Worm (Caenorhabditis elegans) whole organism, L1 larva: Measurements from ENCODE around the gene srz-20.

ENCODE experiments used
- F16B12.6 ChIP-seq: fragments of 150-350 bp; optimal IDR thresholded peaks from 2 replicates; lab custom pipeline; 2014; ENCODE audit warnings: missing biosample characterization, missing genetic modification characterization
- Y116A8C.19 ChIP-seq: sonication (generic microtip); optimal IDR thresholded peaks from 2 replicates; lab custom pipeline; 2016; ENCODE audit warnings: missing compliant biosample characterization, missing genetic modification characterization, borderline replicate concordance
- alr-1 ChIP-seq: fragments of 200-800 bp; sonication (Bioruptor generic); optimal IDR thresholded peaks from 2 replicates; lab custom pipeline; 2018; ENCODE audit warnings: borderline replicate concordance, mild to moderate bottlenecking, missing genetic modification characterization, missing compliant biosample characterization
- aly-2 ChIP-seq: fragments of 150-350 bp; optimal IDR thresholded peaks from 2 replicates; lab custom pipeline; 2014; ENCODE audit warnings: missing biosample characterization, missing genetic modification characterization
- ceh-90 ChIP-seq: sonication (generic microtip); optimal IDR thresholded peaks from 2 replicates; lab custom pipeline; 2016; ENCODE audit warnings: missing genetic modification characterization, missing compliant biosample characterization
- dpl-1 ChIP-seq, 3 experiments: fragments of 150-350 bp in 2 of 3; sonication (generic microtip) in 1 of 3; optimal IDR thresholded peaks; 2 replicates each; lab custom pipeline; 2014 to 2017; ENCODE audit warnings: missing biosample characterization in 3 of 3, missing genetic modification characterization in 3 of 3, missing genetic modification reagents in 3 of 3
- efl-1 ChIP-seq, 4 experiments: fragments of 150-350 bp; optimal IDR thresholded peaks in 3 of 4; peaks in 1 of 4; 1 replicate in 1 of 4; 2 replicates in 3 of 4; lab custom pipeline; 2014; ENCODE audit warnings: missing biosample characterization in 2 of 4, missing genetic modification characterization in 2 of 4, missing genetic modification reagents in 2 of 4
- egl-13 ChIP-seq: sonication (generic microtip); optimal IDR thresholded peaks from 2 replicates; lab custom pipeline; 2016; ENCODE audit warnings: missing genotype, missing genetic modification reagents, missing genetic modification characterization, missing compliant biosample characterization
- elt-2 ChIP-seq: sonication (generic microtip); optimal IDR thresholded peaks from 2 replicates; lab custom pipeline; 2016; ENCODE audit warnings: missing genetic modification characterization, mild to moderate bottlenecking, inconsistent platforms, missing compliant biosample characterization, missing genetic modification reagents
- elt-3 ChIP-seq, 6 experiments: fragments of 150-350 bp in 1 of 6; sonication (generic microtip); optimal IDR thresholded peaks; 2 replicates each; lab custom pipeline; 2017 to 2018; ENCODE audit warnings: missing biosample characterization in 6 of 6, missing genetic modification characterization in 6 of 6, inconsistent platforms in 1 of 6
- fkh-10 ChIP-seq: sonication (generic microtip); optimal IDR thresholded peaks from 2 replicates; lab custom pipeline; 2017; ENCODE audit warnings: missing biosample characterization, missing genetic modification reagents, missing genetic modification characterization
- fkh-4 ChIP-seq: sonication (generic microtip); optimal IDR thresholded peaks from 2 replicates; lab custom pipeline; 2016; ENCODE audit warnings: missing compliant biosample characterization, missing genetic modification characterization, borderline replicate concordance
- fkh-8 ChIP-seq: sonication (generic microtip); optimal IDR thresholded peaks from 2 replicates; lab custom pipeline; 2016; ENCODE audit warnings: mild to moderate bottlenecking, missing genetic modification characterization, missing compliant biosample characterization
- lin-13 ChIP-seq: fragments of 150-350 bp; optimal IDR thresholded peaks from 2 replicates; lab custom pipeline; 2014; ENCODE audit warnings: missing biosample characterization, missing genetic modification reagents, missing genetic modification characterization
- lin-35 ChIP-seq, 2 experiments: fragments of 150-350 bp; optimal IDR thresholded peaks; 2 replicates each; lab custom pipeline; 2014; ENCODE audit warnings: missing biosample characterization in 2 of 2, missing genetic modification characterization in 2 of 2, missing genetic modification reagents in 2 of 2
- lin-39 ChIP-seq: fragments of 150-350 bp; optimal IDR thresholded peaks from 2 replicates; lab custom pipeline; 2014; ENCODE audit warnings: missing biosample characterization, missing genetic modification reagents, missing genetic modification characterization
- lir-3 ChIP-seq: sonication (generic microtip); optimal IDR thresholded peaks from 2 replicates; lab custom pipeline; 2016; ENCODE audit warnings: mild to moderate bottlenecking, missing genetic modification characterization, moderate library complexity, missing compliant biosample characterization; ENCODE audit not compliant: poor library complexity
- lsy-2 ChIP-seq, 2 experiments: fragments of 150-350 bp; optimal IDR thresholded peaks; 2 replicates each; lab custom pipeline; 2014; ENCODE audit warnings: missing biosample characterization in 2 of 2, missing genetic modification characterization in 2 of 2
- mdl-1 ChIP-seq, 2 experiments: fragments of 150-350 bp; optimal IDR thresholded peaks; 2 replicates each; lab custom pipeline; 2014 to 2017; ENCODE audit warnings: missing biosample characterization in 2 of 2, missing genetic modification characterization in 2 of 2, inconsistent platforms in 1 of 2
- nhr-20 ChIP-seq: sonication (generic microtip); optimal IDR thresholded peaks from 2 replicates; lab custom pipeline; 2016; ENCODE audit warnings: mild to moderate bottlenecking, missing genetic modification characterization, missing compliant biosample characterization
- nhr-237 ChIP-seq: fragments of 150-350 bp; optimal IDR thresholded peaks from 2 replicates; lab custom pipeline; 2014; ENCODE audit warnings: missing biosample characterization, missing genetic modification characterization
- nhr-77 ChIP-seq: fragments of 150-350 bp; optimal IDR thresholded peaks from 2 replicates; lab custom pipeline; 2014; ENCODE audit warnings: missing biosample characterization, missing genetic modification characterization
- pag-3 ChIP-seq: sonication (generic microtip); optimal IDR thresholded peaks from 2 replicates; lab custom pipeline; 2017; ENCODE audit warnings: missing genetic modification characterization, mild to moderate bottlenecking, missing compliant biosample characterization, antibody characterized with exemption, borderline replicate concordance; ENCODE audit not compliant: insufficient read depth
- pax-3 ChIP-seq: fragments of 200-800 bp; sonication (Bioruptor generic); optimal IDR thresholded peaks from 2 replicates; lab custom pipeline; 2018; ENCODE audit warnings: mild to moderate bottlenecking, missing genetic modification characterization, moderate library complexity, missing compliant biosample characterization
- skn-1 ChIP-seq: fragments of 150-350 bp; optimal IDR thresholded peaks from 2 replicates; lab custom pipeline; 2014; ENCODE audit warnings: missing biosample characterization, missing genetic modification characterization
- sox-4 ChIP-seq: sonication (generic microtip); optimal IDR thresholded peaks from 2 replicates; lab custom pipeline; 2016; ENCODE audit warnings: missing genetic modification characterization, missing compliant biosample characterization
- sup-37 ChIP-seq: fragments of 200-800 bp; sonication (Bioruptor generic); optimal IDR thresholded peaks from 2 replicates; lab custom pipeline; 2018; ENCODE audit warnings: mild to moderate bottlenecking, missing genetic modification characterization, missing compliant biosample characterization
- tlp-1 ChIP-seq: fragments of 150-350 bp; optimal IDR thresholded peaks from 2 replicates; lab custom pipeline; 2014; ENCODE audit warnings: missing biosample characterization, missing genetic modification characterization
- unc-130 ChIP-seq: fragments of 150-350 bp; optimal IDR thresholded peaks from 2 replicates; lab custom pipeline; 2017; ENCODE audit warnings: missing biosample characterization, missing genetic modification characterization, inconsistent platforms
- unc-30 ChIP-seq: sonication (generic microtip); optimal IDR thresholded peaks from 2 replicates; lab custom pipeline; 2017; ENCODE audit warnings: missing biosample characterization, missing genetic modification characterization
- vab-15 ChIP-seq: sonication (generic microtip); optimal IDR thresholded peaks from 2 replicates; lab custom pipeline; 2017; ENCODE audit warnings: missing genotype, mild to moderate bottlenecking, missing genetic modification characterization, missing compliant biosample characterization
- ztf-11 ChIP-seq, 2 experiments: sonication (generic microtip); optimal IDR thresholded peaks; 2 replicates each; lab custom pipeline; 2016 to 2017; ENCODE audit warnings: missing genetic modification characterization in 2 of 2, missing biosample characterization in 1 of 2, missing compliant biosample characterization in 1 of 2

Gene srz-20

ce11 chrIV:3876955-3877354, 38.4 kb upstream of the srz-20 start:
- TF ChIP-seq lir-3 (tag; lab: Kevin White, UChicago): no peak
- TF ChIP-seq tlp-1 (tag; lab: Kevin White, UChicago): no peak
- no peak for TF ChIP-seq nhr-77 (tag; lab: Kevin White, UChicago)
- TF ChIP-seq unc-130 (tag; lab: Kevin White, UChicago): no peak
- no peak for TF ChIP-seq sox-4 (tag; lab: Kevin White, UChicago)
- TF ChIP-seq ceh-90 (tag; lab: Kevin White, UChicago): no peak
- TF ChIP-seq aly-2 (tag; lab: Kevin White, UChicago): no peak
- no peak for TF ChIP-seq unc-30 (tag; lab: Kevin White, UChicago)
- no peak for TF ChIP-seq F16B12.6 (tag; lab: Kevin White, UChicago)
- no peak for TF ChIP-seq nhr-20 (tag; lab: Kevin White, UChicago)
- no peak for TF ChIP-seq fkh-8 (tag; lab: Kevin White, UChicago)
- TF ChIP-seq fkh-10 (GFP tag; lab: Kevin White, UChicago): no peak

- TF ChIP-seq sup-37: no peak
- peak; percentile 70 for TF ChIP-seq elt-2
- TF ChIP-seq, all 84 proteins: peak for 1
Observed at ce11 chrIV:3878283-3878938, 37.0 kb upstream of the srz-20 start, which contains the start of gene F37C4.6. F37C4.6 (minus strand) TSS chrIV:3878333.

ce11 chrIV:3881119-3881518, 34.3 kb upstream of the srz-20 start, which contains the start of the genes F37C4.8 and oac-23:
F37C4.8 (minus strand) TSS chrIV:3881219.
oac-23 (plus strand) TSS chrIV:3881441.
- TF ChIP-seq efl-1 (optimal IDR thresholded peaks at IDR 0.05; lab: Kevin White, UChicago) (no peak), efl-1 (GFP tag; optimal IDR thresholded peaks at IDR 0.05 in 1 of 2; lab: Kevin White, UChicago) (no peak), sup-37 (no peak), lin-39 (tag; lab: Kevin White, UChicago) (no peak), ceh-90 (tag; lab: Kevin White, UChicago) (no peak), pag-3 (tag; lab: Kevin White, UChicago) (no peak), Y116A8C.19 (no peak), pax-3 (tag; lab: Kevin White, UChicago) (no peak), aly-2 (tag; lab: Kevin White, UChicago) (no peak), egl-13 (tag; lab: Kevin White, UChicago) (no peak), nhr-237 (tag; lab: Kevin White, UChicago) (no peak), vab-15 (tag; lab: Kevin White, UChicago) (no peak), lin-13 (GFP tag; lab: Kevin White, UChicago) (no peak), F16B12.6 (tag; lab: Kevin White, UChicago) (no peak), ztf-11 (tag; optimal IDR thresholded peaks at IDR 0.05; lab: Kevin White, UChicago) (no peak), alr-1 (tag; lab: Kevin White, UChicago) (no peak), skn-1 (tag; lab: Kevin White, UChicago) (no peak), dpl-1 (GFP tag; optimal IDR thresholded peaks at IDR 0.05; lab: Kevin White, UChicago) (no peak)

- no peak for TF ChIP-seq lin-13 (GFP tag; lab: Kevin White, UChicago)
- TF ChIP-seq pag-3 (tag; lab: Kevin White, UChicago): no peak
- TF ChIP-seq fkh-4 (tag; lab: Kevin White, UChicago): no peak
- no peak for TF ChIP-seq lsy-2 (tag; optimal IDR thresholded peaks at IDR 0.05; lab: Kevin White, UChicago)
- no peak for TF ChIP-seq mdl-1 (tag; optimal IDR thresholded peaks at IDR 0.05; lab: Kevin White, UChicago)
- TF ChIP-seq Y116A8C.19: no peak
- no peak for TF ChIP-seq lin-35 (GFP tag; optimal IDR thresholded peaks at IDR 0.05; lab: Kevin White, UChicago)
- no peak for TF ChIP-seq elt-3 (tag; optimal IDR thresholded peaks at IDR 0.05; lab: Kevin White, UChicago)
Observed at ce11 chrIV:3885369-3885768, 30.0 kb upstream of the srz-20 start, which contains the start of gene oac-22. oac-22 (plus strand) TSS chrIV:3885669.
